Worm (Caenorhabditis elegans) whole organism, young adult: Measurements from ENCODE around the gene ZK180.5.

ENCODE experiments used
- F10E7.11 ChIP-seq: sonication (generic microtip); optimal IDR thresholded peaks from 2 replicates; lab custom pipeline; 2017; ENCODE audit warnings: mild to moderate bottlenecking, missing genetic modification characterization, moderate library complexity, missing compliant biosample characterization
- F23B12.7 ChIP-seq: sonication (generic microtip); optimal IDR thresholded peaks from 2 replicates; lab custom pipeline; 2017; ENCODE audit warnings: missing genetic modification characterization, mild to moderate bottlenecking, missing compliant biosample characterization, antibody characterized with exemption, moderate library complexity; ENCODE audit not compliant: insufficient read depth
- Y53F4B.3 ChIP-seq: fragments of 200-800 bp; sonication (Bioruptor generic); IDR thresholded peaks from 2 replicates; pipeline ENCODE4 v1.3.6; 2022; ENCODE audit warnings: missing genetic modification reagents, missing genetic modification characterization, missing compliant biosample characterization
- Y53G8AR.9 ChIP-seq: fragments of 200-800 bp; sonication (Bioruptor generic); conservative IDR thresholded peaks from 2 replicates; pipeline ENCODE4 v1.3.6; 2022; ENCODE audit warnings: missing genetic modification reagents, missing genetic modification characterization, missing compliant biosample characterization
- Y56A3A.18 ChIP-seq: fragments of 200-800 bp; sonication (Bioruptor generic); IDR thresholded peaks from 2 replicates; pipeline ENCODE4 v1.3.6; 2022; ENCODE audit warnings: missing genetic modification reagents, missing genetic modification characterization, missing compliant biosample characterization
- ama-1 ChIP-seq, 3 experiments: fragments of 150-350 bp in 1 of 3; sonication (generic microtip) in 2 of 3; optimal IDR thresholded peaks; 2 replicates each; lab custom pipeline; 2014 to 2018; ENCODE audit warnings: missing biosample characterization in 2 of 3, missing genetic modification characterization in 2 of 3, missing genetic modification reagents in 2 of 3
- bed-1 ChIP-seq: fragments of 200-800 bp; sonication (Bioruptor generic); IDR thresholded peaks from 2 replicates; pipeline ENCODE4 v1.3.6; 2022; ENCODE audit warnings: missing genetic modification reagents, missing genetic modification characterization, missing compliant biosample characterization
- ceh-40 ChIP-seq: fragments of 200-800 bp; sonication (Bioruptor generic); IDR thresholded peaks from 2 replicates; pipeline ENCODE4 v1.3.6; 2022; ENCODE audit warnings: missing genetic modification characterization, missing compliant biosample characterization
- die-1 ChIP-seq: sonication (generic microtip); optimal IDR thresholded peaks from 2 replicates; lab custom pipeline; 2016; ENCODE audit warnings: missing genotype, mild to moderate bottlenecking, missing genetic modification characterization, missing compliant biosample characterization
- pha-4 ChIP-seq: fragments of 150-350 bp; sonication (generic microtip); optimal IDR thresholded peaks from 2 replicates; lab custom pipeline; 2014; ENCODE audit warnings: missing biosample characterization, missing genetic modification reagents, missing genetic modification characterization

ce11 chrIV:4477009-4477471, 39.9 kb downstream of the ZK180.5 start, which contains the start of gene M01H9.3:
- TF ChIP-seq F23B12.7 (tag; lab: Kevin White, UChicago) (peak; percentile 33), Y53G8AR.9 (GFP tag; lab: Robert Waterston, UW) (no peak), die-1 (peak; percentile 46), bed-1 (no peak), pha-4 (tag; lab: Kevin White, UChicago) (no peak), ceh-40 (no peak), Y56A3A.18 (GFP tag; lab: Robert Waterston, UW) (no peak), ama-1 (optimal IDR thresholded peaks at IDR 0.05; lab: Kevin White, UChicago) (peak; percentile 70), ama-1 (GFP tag; optimal IDR thresholded peaks at IDR 0.05; lab: Kevin White, UChicago) (peak in 1 of 2 experiments; percentile 6), Y53F4B.3 (GFP tag; lab: Robert Waterston, UW) (no peak), F10E7.11 (tag; lab: Kevin White, UChicago) (no peak)
